Fruit fly (Drosophila melanogaster): ENCODE measurements around the gene CG34244.

CG34244 gene

dm6 chr3L:14211616-14212015 lies 24.1 kb downstream of the CG34244 start:
- no peak for TF ChIP-seq toe (GFP tag; optimal IDR thresholded peaks at IDR 0.05)
- no peak for TF ChIP-seq Mnt (GFP tag; optimal IDR thresholded peaks at IDR 0.05)
- TF ChIP-seq Clk (GFP tag; optimal IDR thresholded peaks at IDR 0.05), result no peak
- TF ChIP-seq CG14711 (tag; optimal IDR thresholded peaks at IDR 0.05), result no peak
- TF ChIP-seq CG7045 (GFP tag; optimal IDR thresholded peaks at IDR 0.05), result no peak
- no peak for TF ChIP-seq CG7101 (tag; optimal IDR thresholded peaks at IDR 0.05)
- no peak for TF ChIP-seq kay (GFP tag; ENCODE audit: borderline replicate concordance)
- no peak for TF ChIP-seq CG12768 (GFP tag; optimal IDR thresholded peaks at IDR 0.05)
- TF ChIP-seq CG33017 (tag; optimal IDR thresholded peaks at IDR 0.05), result no peak
- TF ChIP-seq CG1620 (GFP tag; optimal IDR thresholded peaks at IDR 0.05), result no peak
- TF ChIP-seq cic (GFP tag; optimal IDR thresholded peaks at IDR 0.05), result no peak
- no peak for TF ChIP-seq pad (GFP tag; optimal IDR thresholded peaks at IDR 0.05)
- no peak for TF ChIP-seq cnc (optimal IDR thresholded peaks at IDR 0.05)

dm6 chr3L:14208974-14209373 lies 26.8 kb downstream of the CG34244 start:
- no peak for TF ChIP-seq kay (GFP tag; ENCODE audit: borderline replicate concordance)
- no peak for TF ChIP-seq Crg-1 (GFP tag; optimal IDR thresholded peaks at IDR 0.05)
- TF ChIP-seq pad (GFP tag; optimal IDR thresholded peaks at IDR 0.05), result no peak
- no peak for TF ChIP-seq CG12768 (GFP tag; optimal IDR thresholded peaks at IDR 0.05)
- no peak for TF ChIP-seq Clk (GFP tag; optimal IDR thresholded peaks at IDR 0.05)
- no peak for TF ChIP-seq CG33017 (tag; optimal IDR thresholded peaks at IDR 0.05)
- TF ChIP-seq CG7045 (GFP tag; optimal IDR thresholded peaks at IDR 0.05), result no peak
- no peak for TF ChIP-seq Mnt (GFP tag; optimal IDR thresholded peaks at IDR 0.05)
- no peak for TF ChIP-seq CG5204 (GFP tag; optimal IDR thresholded peaks at IDR 0.05)
- TF ChIP-seq Hr96 (GFP tag; optimal IDR thresholded peaks at IDR 0.05), result no peak
- TF ChIP-seq CG1620 (GFP tag; optimal IDR thresholded peaks at IDR 0.05), result no peak
- no peak for TF ChIP-seq cnc (optimal IDR thresholded peaks at IDR 0.05)
- no peak for TF ChIP-seq CG14711 (tag; optimal IDR thresholded peaks at IDR 0.05)

- no peak for TF ChIP-seq CG7045 (GFP tag; optimal IDR thresholded peaks at IDR 0.05)
- TF ChIP-seq toe (GFP tag; optimal IDR thresholded peaks at IDR 0.05), result no peak
- no peak for TF ChIP-seq CG1620 (GFP tag; optimal IDR thresholded peaks at IDR 0.05)
- TF ChIP-seq cnc (optimal IDR thresholded peaks at IDR 0.05), result no peak
- no peak for TF ChIP-seq Mnt (GFP tag; optimal IDR thresholded peaks at IDR 0.05)
- TF ChIP-seq bab1 (GFP tag; optimal IDR thresholded peaks at IDR 0.05), result no peak
- no peak for TF ChIP-seq Clk (GFP tag; optimal IDR thresholded peaks at IDR 0.05)
- no peak for TF ChIP-seq kay (GFP tag; ENCODE audit: borderline replicate concordance)
- no peak for TF ChIP-seq Hr96 (GFP tag; optimal IDR thresholded peaks at IDR 0.05)
- TF ChIP-seq cic (GFP tag; optimal IDR thresholded peaks at IDR 0.05), result no peak
- no peak for TF ChIP-seq Crg-1 (GFP tag; optimal IDR thresholded peaks at IDR 0.05)
- TF ChIP-seq CG11617 (GFP tag; optimal IDR thresholded peaks at IDR 0.05), result no peak
- TF ChIP-seq CG5204 (GFP tag; optimal IDR thresholded peaks at IDR 0.05), result no peak
- no peak for TF ChIP-seq tj (GFP tag; optimal IDR thresholded peaks at IDR 0.05)
- TF ChIP-seq CG7101 (tag; optimal IDR thresholded peaks at IDR 0.05), result no peak
- TF ChIP-seq CG12768 (GFP tag; optimal IDR thresholded peaks at IDR 0.05), result no peak
- no peak for TF ChIP-seq CG14711 (tag; optimal IDR thresholded peaks at IDR 0.05)
Measured at dm6 chr3L:14207361-14207760, 28.4 kb downstream of the CG34244 start.

- TF ChIP-seq CG5204 (GFP tag; optimal IDR thresholded peaks at IDR 0.05) (peak; percentile 18), Mnt (GFP tag; optimal IDR thresholded peaks at IDR 0.05) (no peak)
Measured at dm6 chr3L:14204659-14205568, 30.8 kb downstream of the CG34244 start.

DNA sequence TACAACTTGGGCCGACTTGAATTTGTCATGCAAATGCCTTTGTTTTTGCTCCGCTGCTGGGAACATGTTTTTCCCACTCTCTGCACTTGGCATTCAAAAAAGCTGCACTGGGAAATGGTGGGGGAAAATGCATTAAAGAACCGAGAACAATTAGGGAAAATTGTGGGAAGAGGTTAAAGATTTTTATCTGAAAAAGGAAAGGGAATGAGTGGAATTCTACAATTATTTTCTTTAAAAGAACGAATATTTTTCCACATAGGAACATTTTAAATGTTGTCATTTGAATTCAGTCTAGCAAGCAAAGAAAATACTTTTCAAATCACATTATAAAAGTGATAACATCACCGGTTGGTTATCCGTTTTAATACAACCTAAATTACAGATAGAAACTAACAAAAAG lies 32.7 kb downstream of the CG34244 start, which contains the start of gene saturn:
TSS of gene saturn (plus strand) at position 301 of the 400 bp plus-strand sequence.
- TF ChIP-seq CG5204 (GFP tag; optimal IDR thresholded peaks at IDR 0.05) (no peak), CG33017 (tag; optimal IDR thresholded peaks at IDR 0.05) (no peak), CG14711 (tag; optimal IDR thresholded peaks at IDR 0.05) (no peak), CG1620 (GFP tag; optimal IDR thresholded peaks at IDR 0.05) (no peak), toe (GFP tag; optimal IDR thresholded peaks at IDR 0.05) (no peak)

DNA sequence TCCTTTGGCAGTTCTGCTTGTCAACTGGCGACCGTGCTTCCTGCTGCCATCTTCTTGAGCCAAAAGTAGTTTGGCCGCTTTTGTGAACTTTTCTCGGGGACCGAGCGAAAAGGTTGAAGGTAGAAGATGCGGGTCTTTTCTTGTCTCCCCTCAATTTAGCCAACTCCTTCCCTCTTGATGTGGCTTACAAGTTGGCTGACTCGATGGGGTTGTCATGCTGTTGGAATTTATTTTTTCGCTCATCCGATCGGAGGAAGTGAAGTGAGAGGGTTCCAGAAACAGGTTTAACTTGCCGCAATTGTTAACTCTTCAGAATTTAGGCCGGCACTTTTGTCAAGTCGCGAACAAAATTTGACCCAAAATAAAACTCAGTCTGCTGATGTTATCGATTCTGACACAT lies 33.4 kb downstream of the CG34244 start:
- TF ChIP-seq CG5204 (GFP tag; optimal IDR thresholded peaks at IDR 0.05) (no peak), cic (GFP tag; optimal IDR thresholded peaks at IDR 0.05) (no peak), CG12768 (GFP tag; optimal IDR thresholded peaks at IDR 0.05) (no peak), bab1 (GFP tag; optimal IDR thresholded peaks at IDR 0.05) (no peak), CG33017 (tag; optimal IDR thresholded peaks at IDR 0.05) (no peak), CG7045 (GFP tag; optimal IDR thresholded peaks at IDR 0.05) (no peak), CG11617 (GFP tag; optimal IDR thresholded peaks at IDR 0.05) (no peak), tj (GFP tag; optimal IDR thresholded peaks at IDR 0.05) (no peak), Clk (GFP tag; optimal IDR thresholded peaks at IDR 0.05) (no peak), Crg-1 (GFP tag; optimal IDR thresholded peaks at IDR 0.05) (no peak), toe (GFP tag; optimal IDR thresholded peaks at IDR 0.05) (no peak), Mnt (GFP tag; optimal IDR thresholded peaks at IDR 0.05) (no peak), pad (GFP tag; optimal IDR thresholded peaks at IDR 0.05) (no peak), cnc (optimal IDR thresholded peaks at IDR 0.05) (no peak), ovo (GFP tag; optimal IDR thresholded peaks at IDR 0.05) (no peak), Hr96 (GFP tag; optimal IDR thresholded peaks at IDR 0.05) (no peak)
